Worm (Caenorhabditis elegans) whole organism, young adult: ENCODE data around the gene nas-29.

Experiments
- F10E7.11 ChIP-seq: sonication (generic microtip); optimal IDR thresholded peaks from 2 replicates; lab custom pipeline; 2017; ENCODE audit warnings: mild to moderate bottlenecking, missing genetic modification characterization, moderate library complexity, missing compliant biosample characterization
- ama-1 ChIP-seq, 3 experiments: fragments of 150-350 bp in 1 of 3; sonication (generic microtip) in 2 of 3; optimal IDR thresholded peaks; 2 replicates each; lab custom pipeline; 2014 to 2018; ENCODE audit warnings: missing biosample characterization in 2 of 3, missing genetic modification characterization in 2 of 3, missing genetic modification reagents in 2 of 3
- atf-7 ChIP-seq: sonication (generic microtip); optimal IDR thresholded peaks from 2 replicates; lab custom pipeline; 2017; ENCODE audit warnings: mild to moderate bottlenecking, missing genetic modification characterization, missing compliant biosample characterization
- egl-18 ChIP-seq: fragments of 200-800 bp; sonication (Bioruptor generic); IDR thresholded peaks from 2 replicates; pipeline ENCODE4 v1.3.6; 2022; ENCODE audit warnings: missing genetic modification reagents, missing genetic modification characterization, missing compliant biosample characterization
- ets-4 ChIP-seq: fragments of 200-800 bp; sonication (Bioruptor generic); optimal IDR thresholded peaks from 2 replicates; lab custom pipeline; 2018; ENCODE audit warnings: mild to moderate bottlenecking, missing genetic modification characterization, missing compliant biosample characterization
- madf-6 ChIP-seq: fragments of 200-800 bp; sonication (Bioruptor generic); IDR thresholded peaks from 2 replicates; pipeline ENCODE4 v1.3.6; 2022; ENCODE audit warnings: missing genetic modification reagents, missing genetic modification characterization, missing compliant biosample characterization
- snpc-1.1 ChIP-seq: sonication (generic microtip); optimal IDR thresholded peaks from 2 replicates; lab custom pipeline; 2017; ENCODE audit warnings: missing genetic modification characterization, mild to moderate bottlenecking, missing compliant biosample characterization, antibody characterized with exemption, moderate library complexity, missing genotype, missing genetic modification reagents; ENCODE audit not compliant: insufficient read depth

DNA sequence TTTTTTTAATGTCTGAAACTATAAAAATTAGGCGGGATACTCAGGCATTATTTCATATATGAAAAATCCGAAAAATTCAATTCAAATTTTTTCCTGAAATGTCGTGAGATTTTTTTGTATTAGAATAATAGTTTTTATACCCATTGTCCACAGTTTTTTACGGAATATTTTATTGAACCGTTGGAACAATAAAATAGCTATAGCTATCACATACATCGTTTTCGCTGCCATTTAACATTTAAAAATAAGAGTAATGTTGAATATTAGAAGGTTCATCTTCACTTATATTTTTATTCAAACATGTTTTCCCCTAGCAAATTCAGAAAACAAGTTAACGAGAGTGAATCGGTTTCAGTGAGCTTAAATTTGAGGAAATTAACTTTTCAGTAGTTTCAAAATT, 29.8 kb upstream of the nas-29 start, which contains the start of gene C27D6.15:
- TF ChIP-seq madf-6 (GFP tag; lab: Robert Waterston, UW) (no peak), egl-18 (GFP tag; lab: Robert Waterston, UW) (no peak), ets-4 (no peak), atf-7 (tag; lab: Kevin White, UChicago) (no peak), F10E7.11 (tag; lab: Kevin White, UChicago) (no peak), ama-1 (optimal IDR thresholded peaks at IDR 0.05; lab: Kevin White, UChicago) (no peak), ama-1 (GFP tag; optimal IDR thresholded peaks at IDR 0.05; lab: Kevin White, UChicago) (no peak), snpc-1.1 (no peak)
